Worm (Caenorhabditis elegans) whole organism, L3 larva: ENCODE results near the gene str-247.
A peak's percentile ranks its signal among the peaks of the same experiment; 100 is the strongest.

Experiments
- daf-12 ChIP-seq: fragments of 150-350 bp; optimal IDR thresholded peaks from 2 replicates; lab custom pipeline; 2014; ENCODE audit warnings: missing biosample characterization, missing genetic modification reagents, missing genetic modification characterization
- fkh-10 ChIP-seq: sonication (generic microtip); optimal IDR thresholded peaks from 2 replicates; lab custom pipeline; 2017; ENCODE audit warnings: missing biosample characterization, missing genetic modification reagents, missing genetic modification characterization
- fos-1 ChIP-seq: fragments of 150-350 bp; optimal IDR thresholded peaks from 2 replicates; lab custom pipeline; 2014; ENCODE audit warnings: missing biosample characterization, missing genetic modification characterization
- mdl-1 ChIP-seq: fragments of 150-350 bp; optimal IDR thresholded peaks from 2 replicates; lab custom pipeline; 2014; ENCODE audit warnings: missing biosample characterization, missing genetic modification characterization
- nhr-11 ChIP-seq: fragments of 150-350 bp; optimal IDR thresholded peaks from 2 replicates; lab custom pipeline; 2014; ENCODE audit warnings: missing biosample characterization, missing genetic modification characterization
- nhr-12 ChIP-seq: fragments of 150-350 bp; optimal IDR thresholded peaks from 2 replicates; lab custom pipeline; 2014; ENCODE audit warnings: missing biosample characterization, missing genetic modification characterization
- nhr-23 ChIP-seq: fragments of 150-350 bp; optimal IDR thresholded peaks from 2 replicates; lab custom pipeline; 2014; ENCODE audit warnings: missing biosample characterization, missing genetic modification reagents, missing genetic modification characterization
- nhr-76 ChIP-seq: fragments of 150-350 bp; sonication (generic microtip); optimal IDR thresholded peaks from 5 replicates; lab custom pipeline; 2014; ENCODE audit warnings: missing biosample characterization, missing genetic modification characterization
- sea-2 ChIP-seq: fragments of 150-350 bp; sonication (generic microtip); optimal IDR thresholded peaks from 4 replicates; lab custom pipeline; 2014; ENCODE audit warnings: missing biosample characterization, missing genetic modification reagents, missing genetic modification characterization
- snpc-4 ChIP-seq: fragments of 150-350 bp; optimal IDR thresholded peaks from 2 replicates; lab custom pipeline; 2014; ENCODE audit warnings: missing biosample characterization, missing genetic modification characterization
- unc-62 ChIP-seq: fragments of 150-350 bp; sonication (generic microtip); optimal IDR thresholded peaks from 4 replicates; lab custom pipeline; 2014; ENCODE audit warnings: missing biosample characterization, missing genetic modification reagents, missing genetic modification characterization
- zag-1 ChIP-seq: fragments of 150-350 bp; optimal IDR thresholded peaks from 2 replicates; lab custom pipeline; 2014; ENCODE audit warnings: missing biosample characterization, missing genetic modification characterization
- ztf-11 ChIP-seq: fragments of 150-350 bp; optimal IDR thresholded peaks from 2 replicates; lab custom pipeline; 2014; ENCODE audit warnings: missing biosample characterization, missing genetic modification characterization
- ztf-4 ChIP-seq: fragments of 150-350 bp; optimal IDR thresholded peaks from 2 replicates; lab custom pipeline; 2014; ENCODE audit warnings: missing biosample characterization, missing genetic modification characterization

DNA sequence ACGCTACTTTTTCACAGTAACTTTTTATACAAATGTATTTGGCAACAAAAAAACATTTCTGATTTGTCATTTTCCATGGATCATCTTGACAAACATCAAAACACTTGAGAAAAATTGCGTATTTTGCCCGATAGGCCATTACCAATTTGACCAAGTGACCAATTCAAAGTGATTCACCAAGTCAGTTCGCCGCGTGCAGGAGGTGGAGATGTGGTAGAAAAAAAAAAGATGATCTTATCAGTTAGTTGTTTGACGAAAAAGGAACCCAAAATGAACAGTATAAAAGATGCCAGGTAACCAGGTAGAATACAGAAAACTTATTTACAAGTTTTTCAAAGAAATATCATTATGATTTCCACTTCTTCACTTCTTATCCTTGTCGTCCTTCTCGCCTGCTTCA is 35.2 kb downstream of the str-247 start, which contains the start of gene nlp-27:
- TF ChIP-seq fos-1 (tag; lab: Kevin White, UChicago) (no peak), snpc-4 (tag; lab: Kevin White, UChicago) (no peak), nhr-12 (no peak), ztf-4 (tag; lab: Kevin White, UChicago) (no peak), daf-12 (no peak), unc-62 (GFP tag; lab: Kevin White, UChicago) (no peak), zag-1 (tag; lab: Kevin White, UChicago) (no peak), mdl-1 (tag; lab: Kevin White, UChicago) (no peak), nhr-23 (tag; lab: Kevin White, UChicago) (peak; percentile 23), sea-2 (no peak), nhr-76 (tag; lab: Kevin White, UChicago) (no peak), fkh-10 (GFP tag; lab: Kevin White, UChicago) (no peak), ztf-11 (tag; lab: Kevin White, UChicago) (no peak), nhr-11 (tag; lab: Kevin White, UChicago) (no peak)
